Worm (Caenorhabditis elegans): ENCODE data around the gene ubc-8.

ubc-8 gene

ce11 chrIV:2658733-2659132 lies 48.3 kb downstream of the ubc-8 start:
- TF ChIP-seq rnt-1 (tag; optimal IDR thresholded peaks at IDR 0.05) (no peak), fkh-10 (GFP tag; optimal IDR thresholded peaks at IDR 0.05) (no peak), C38D4.7 (GFP tag; optimal IDR thresholded peaks at IDR 0.05) (no peak)

- peak; percentile 48 for TF ChIP-seq ceh-6 (GFP tag; optimal IDR thresholded peaks at IDR 0.05)
- no peak for TF ChIP-seq npax-4 (tag; optimal IDR thresholded peaks at IDR 0.05)
- no peak for TF ChIP-seq sdc-2 (tag; optimal IDR thresholded peaks at IDR 0.05)
- no peak for TF ChIP-seq pha-4 (tag; optimal IDR thresholded peaks at IDR 0.05)
- TF ChIP-seq ref-2 (tag; optimal IDR thresholded peaks at IDR 0.05) = peak; percentile 3
These were observed 49.7 kb downstream of the ubc-8 start for ce11 chrIV:2657307-2657706.

DNA sequence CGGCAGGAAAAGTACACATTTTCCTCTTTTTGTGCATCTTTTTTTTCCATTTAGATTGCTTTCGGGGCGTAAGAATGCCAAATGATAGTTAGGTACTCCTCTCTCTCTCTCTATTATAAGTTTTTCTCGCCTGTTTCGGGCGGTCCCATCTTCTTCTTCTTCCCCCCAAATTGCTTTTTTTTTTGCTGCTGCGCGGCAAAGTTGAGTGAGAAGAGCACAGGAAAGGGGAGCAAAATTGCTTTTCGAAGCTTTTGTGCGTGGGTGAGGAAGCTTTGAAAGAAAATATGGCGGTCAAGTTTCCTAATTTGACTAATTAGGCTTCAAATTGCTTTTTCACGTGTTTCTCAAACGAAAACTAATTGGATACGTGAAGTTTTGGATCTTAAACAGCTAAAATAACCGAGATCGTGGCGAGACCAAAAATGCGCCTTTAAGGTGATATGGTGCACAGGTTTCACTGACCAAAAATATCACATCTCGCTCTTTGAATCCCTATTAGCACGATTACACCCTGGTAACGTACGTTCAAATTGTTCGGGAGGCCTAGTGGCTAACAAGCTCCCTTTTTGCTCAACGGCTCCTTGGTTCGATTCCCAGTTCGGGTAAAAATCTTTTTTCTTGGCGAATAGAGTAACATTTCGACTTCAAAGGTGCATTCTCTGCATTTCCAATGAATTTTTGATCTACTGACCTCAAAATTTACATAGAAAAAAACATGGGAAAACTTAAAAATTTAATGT lies 50.5 kb downstream of the ubc-8 start:
- no peak for TF ChIP-seq K02D7.2 (tag; optimal IDR thresholded peaks at IDR 0.05)
- TF ChIP-seq ceh-18 (tag; optimal IDR thresholded peaks at IDR 0.05) = no peak
- peak; percentile 33 for TF ChIP-seq ceh-14 (tag; optimal IDR thresholded peaks at IDR 0.05)
- TF ChIP-seq unc-42 (tag; optimal IDR thresholded peaks at IDR 0.05) = peak; percentile 61
- TF ChIP-seq ceh-24 (tag; optimal IDR thresholded peaks at IDR 0.05) = no peak

ce11 chrIV:2654965-2655364 lies 52.1 kb downstream of the ubc-8 start:
- TF ChIP-seq sox-4 (tag; optimal IDR thresholded peaks at IDR 0.05) = no peak
- no peak for TF ChIP-seq elt-2 (tag; optimal IDR thresholded peaks at IDR 0.05)
- TF ChIP-seq unc-42 (tag; optimal IDR thresholded peaks at IDR 0.05) = no peak
- no peak for TF ChIP-seq lin-11 (tag; optimal IDR thresholded peaks at IDR 0.05)
- TF ChIP-seq zip-5 (tag; optimal IDR thresholded peaks at IDR 0.05) = no peak
- no peak for TF ChIP-seq ceh-14 (tag; optimal IDR thresholded peaks at IDR 0.05)
- no peak for TF ChIP-seq ztf-16 (tag; optimal IDR thresholded peaks at IDR 0.05)
- no peak for TF ChIP-seq dmd-4 (tag; optimal IDR thresholded peaks at IDR 0.05; ENCODE audit: borderline replicate concordance)
- no peak for TF ChIP-seq unc-55 (GFP tag; optimal IDR thresholded peaks at IDR 0.05)
- TF ChIP-seq pag-3 (tag; optimal IDR thresholded peaks at IDR 0.05; ENCODE audit: borderline replicate concordance) = no peak
